Fruit fly (Drosophila melanogaster) whole organism, wandering third instar larva: Measurements from ENCODE around the gene CLIP-190.

Source experiments
- Dfd ChIP-seq: fragments of >200 bp; optimal IDR thresholded peaks from 2 replicates; lab custom pipeline; 2017; ENCODE audit warnings: missing biosample characterization, missing genetic modification characterization
- Hr78 ChIP-seq: fragments of >200 bp; optimal IDR thresholded peaks from 2 replicates; lab custom pipeline; 2017; ENCODE audit warnings: missing biosample characterization, missing genetic modification characterization
- Jra ChIP-seq: sonication (Bioruptor generic); optimal IDR thresholded peaks from 2 replicates; lab custom pipeline; 2016; ENCODE audit warnings: missing biosample characterization, missing genetic modification characterization
- Myc ChIP-seq: fragments of >200 bp; optimal IDR thresholded peaks from 2 replicates; lab custom pipeline; 2017
- OdsH ChIP-seq: fragments of 200-800 bp; sonication (Bioruptor generic); optimal IDR thresholded peaks from 2 replicates; lab custom pipeline; 2016; ENCODE audit warnings: missing biosample characterization, mild to moderate bottlenecking, missing genetic modification characterization
- Vsx2 ChIP-seq: fragments of 200-300, 225-300 bp; sonication (Bioruptor generic); optimal IDR thresholded peaks from 2 replicates; lab custom pipeline; 2018; ENCODE audit warnings: missing biosample characterization, missing genetic modification characterization; ENCODE audit not compliant: partially characterized antibody
- fru ChIP-seq: fragments of 200-800 bp; sonication (Bioruptor generic); optimal IDR thresholded peaks from 3 replicates; lab custom pipeline; 2016; ENCODE audit warnings: missing biosample characterization, mild to moderate bottlenecking, missing genetic modification characterization
- jim ChIP-seq: fragments of 175-275, 200-325 bp; sonication (Bioruptor generic); optimal IDR thresholded peaks from 2 replicates; lab custom pipeline; 2016; ENCODE audit warnings: missing biosample characterization, mild to moderate bottlenecking, missing genetic modification characterization
- pan ChIP-seq: fragments of >200 bp; optimal IDR thresholded peaks from 2 replicates; lab custom pipeline; 2017
- psq ChIP-seq: fragments of 200-800 bp; sonication (Bioruptor generic); optimal IDR thresholded peaks from 3 replicates; lab custom pipeline; 2017; ENCODE audit warnings: missing biosample characterization, mild to moderate bottlenecking, missing genetic modification characterization, moderate library complexity
- sage ChIP-seq: fragments of 200-800 bp; sonication (Bioruptor generic); optimal IDR thresholded peaks from 2 replicates; lab custom pipeline; 2016; ENCODE audit warnings: missing biosample characterization, mild to moderate bottlenecking, missing genetic modification characterization

dm6 chr2L:17427929-17428456, 43.5 kb downstream of the CLIP-190 start:
- TF ChIP-seq Myc (lab: Kevin White, UChicago) (no peak), pan (lab: Kevin White, UChicago) (no peak), Hr78 (GFP tag; lab: Kevin White, UChicago) (no peak), Dfd (GFP tag; lab: Kevin White, UChicago) (no peak), sage (GFP tag; lab: Kevin White, UChicago) (no peak), Vsx2 (no peak), OdsH (no peak), Jra (no peak), psq (GFP tag; lab: Kevin White, UChicago) (peak; percentile 24), fru (GFP tag; lab: Kevin White, UChicago) (peak; percentile 8), jim (no peak)
